Fruit fly (Drosophila melanogaster) whole organism, larva: ENCODE measurements around the gene CkIIalpha-i3.

Experiments
- noc ChIP-seq: fragments of 200-800 bp; sonication (Bioruptor generic); optimal IDR thresholded peaks from 3 replicates; lab custom pipeline; 2019; ENCODE audit warnings: missing biosample characterization, mild to moderate bottlenecking, missing genetic modification characterization, moderate library complexity

CkIIalpha-i3 gene

DNA sequence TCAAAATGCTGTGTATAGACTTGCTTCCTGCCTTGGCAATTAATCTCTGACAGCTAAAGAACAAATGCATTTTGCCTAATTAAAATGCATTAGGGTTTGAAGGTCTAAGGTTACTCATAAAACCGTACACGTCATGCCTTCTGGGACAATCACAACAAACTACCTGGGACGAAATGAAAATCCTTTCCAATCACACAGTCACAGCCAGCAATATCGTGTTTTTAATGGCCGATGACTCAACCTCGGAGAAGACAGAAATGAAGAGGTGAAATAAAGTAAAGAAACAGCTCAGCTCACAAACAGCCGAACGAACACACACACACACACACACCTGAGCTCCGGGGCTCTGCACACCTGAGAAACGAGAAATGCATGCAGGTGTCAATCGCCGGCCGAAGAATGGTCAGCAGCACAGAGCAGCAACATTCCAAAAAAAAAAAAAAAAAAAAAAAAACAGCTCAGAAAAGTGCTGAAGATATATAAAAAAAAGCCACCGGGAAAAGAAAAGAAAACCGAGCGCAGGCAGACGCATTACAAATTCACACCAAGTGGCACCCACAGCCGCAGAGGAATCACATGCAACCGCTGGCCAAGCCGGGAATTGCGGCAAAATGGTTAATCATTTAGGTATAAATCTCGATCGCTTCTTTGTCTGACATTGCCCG, 22.0 kb upstream of the CkIIalpha-i3 start:
- no peak for TF ChIP-seq noc (tag; lab: Kevin White, UChicago)

DNA sequence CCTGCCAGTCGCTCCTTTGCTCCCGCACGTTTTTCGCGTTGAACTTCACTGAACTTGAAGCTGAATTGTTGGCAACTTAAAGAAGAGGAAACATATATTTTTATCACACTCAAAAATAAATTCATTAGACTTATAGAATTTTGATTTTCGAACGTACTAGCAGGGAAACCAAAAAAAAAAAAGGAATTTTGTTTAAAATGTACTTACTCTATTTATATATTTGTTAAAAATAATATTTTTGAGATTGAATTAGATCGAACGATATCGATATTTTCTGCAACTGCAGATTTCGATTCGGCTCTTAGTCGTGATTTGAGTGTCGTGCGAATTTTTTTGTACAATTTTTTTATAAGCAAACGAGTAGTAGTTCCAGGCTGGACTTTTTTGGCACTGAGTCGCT, 21.1 kb upstream of the CkIIalpha-i3 start:
- TF ChIP-seq noc (tag; lab: Kevin White, UChicago), result no peak

DNA sequence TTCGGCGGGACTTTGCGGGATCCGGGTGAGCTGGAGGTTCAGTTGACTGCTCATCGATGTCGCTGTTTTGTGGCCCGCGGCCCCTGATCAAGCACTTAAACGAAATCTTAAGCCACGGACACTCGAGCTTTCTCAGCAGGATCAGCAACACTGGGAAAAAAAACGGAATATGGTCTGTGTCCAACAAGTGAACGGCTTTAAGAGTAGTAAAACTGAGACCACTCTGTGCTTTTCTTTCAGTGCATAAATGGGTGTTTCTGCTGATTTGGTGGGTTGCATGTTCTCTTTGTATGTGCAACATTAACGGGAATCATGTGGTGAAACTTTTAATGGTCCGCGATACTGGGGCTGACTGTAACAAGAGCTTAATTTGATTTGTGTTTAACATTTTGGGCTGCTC, 18.9 kb upstream of the CkIIalpha-i3 start:
- no peak for TF ChIP-seq noc (tag; lab: Kevin White, UChicago)

DNA sequence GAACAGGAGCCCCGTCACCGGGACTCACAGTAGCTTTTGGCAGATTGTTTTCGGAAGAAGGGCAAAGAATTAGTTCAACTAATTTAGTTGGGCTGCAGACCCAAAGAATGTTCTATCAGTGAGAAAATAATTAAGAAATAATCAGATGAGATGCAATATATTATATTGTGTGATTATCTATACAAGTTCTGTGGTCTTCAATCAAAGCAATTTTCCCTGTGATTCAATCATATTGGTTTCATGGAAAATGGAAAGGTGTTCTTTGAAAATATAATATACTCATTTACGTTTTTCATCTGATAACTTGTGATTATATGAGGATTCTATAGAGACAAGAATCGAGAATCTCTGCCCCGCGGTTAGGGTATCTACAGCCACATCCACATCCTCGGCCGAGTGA, 18.2 kb upstream of the CkIIalpha-i3 start:
- no peak for TF ChIP-seq noc (tag; lab: Kevin White, UChicago)

dm6 chr3L:727874-728273, 17.5 kb upstream of the CkIIalpha-i3 start:
- no peak for TF ChIP-seq noc (tag; lab: Kevin White, UChicago)

DNA sequence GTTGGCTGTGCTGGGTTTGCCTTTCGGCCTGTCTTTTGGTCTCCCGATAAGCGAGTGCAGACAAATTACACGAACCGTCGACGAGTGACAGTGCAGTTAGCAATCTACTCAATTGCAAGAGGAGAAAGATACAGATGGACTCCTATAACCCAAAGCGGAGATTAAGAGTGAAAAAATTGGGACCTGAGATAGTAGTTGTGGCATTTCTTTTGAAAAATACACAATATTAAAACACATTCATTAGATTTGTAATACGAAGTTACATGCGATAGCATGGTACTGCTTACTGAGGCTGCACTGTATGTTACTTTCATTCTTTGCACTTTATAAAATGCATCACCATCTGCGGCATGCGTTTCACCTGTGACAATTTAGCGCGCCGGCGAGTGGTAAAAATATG, 16.8 kb upstream of the CkIIalpha-i3 start:
- TF ChIP-seq noc (tag; lab: Kevin White, UChicago), result no peak

DNA sequence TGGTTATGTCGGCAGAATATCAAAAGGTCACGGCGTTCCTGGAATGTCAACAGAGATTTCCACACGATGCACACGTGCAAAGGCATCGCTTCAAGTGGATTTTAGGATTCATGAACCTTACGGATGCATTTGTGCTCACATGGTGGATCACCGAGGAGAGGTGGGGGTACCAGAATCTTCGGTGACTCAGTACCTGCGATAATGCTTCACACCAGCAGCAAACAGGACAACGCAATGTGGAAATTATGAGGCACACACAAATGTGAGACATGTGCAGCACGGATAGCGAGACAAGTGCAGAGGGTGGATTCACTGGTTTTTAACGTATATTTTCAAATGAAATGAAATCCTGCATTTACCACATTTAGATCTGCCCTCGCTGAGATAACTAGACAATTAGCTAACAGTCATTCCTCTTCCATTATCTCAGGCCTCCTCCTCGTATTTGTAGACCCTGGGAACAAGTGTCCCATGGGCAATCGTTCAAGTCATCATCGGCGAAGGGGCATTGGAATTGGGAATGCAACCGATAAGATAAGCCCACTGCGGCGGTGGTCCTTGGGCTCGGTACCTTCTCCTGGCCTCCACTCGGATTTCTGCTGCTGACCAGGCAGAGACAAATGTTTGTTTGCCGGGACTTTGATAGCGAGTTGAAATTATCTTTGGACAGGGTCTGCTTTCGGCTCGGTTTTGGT, 16.2 kb upstream of the CkIIalpha-i3 start:
- TF ChIP-seq noc (tag; lab: Kevin White, UChicago), result no peak

DNA sequence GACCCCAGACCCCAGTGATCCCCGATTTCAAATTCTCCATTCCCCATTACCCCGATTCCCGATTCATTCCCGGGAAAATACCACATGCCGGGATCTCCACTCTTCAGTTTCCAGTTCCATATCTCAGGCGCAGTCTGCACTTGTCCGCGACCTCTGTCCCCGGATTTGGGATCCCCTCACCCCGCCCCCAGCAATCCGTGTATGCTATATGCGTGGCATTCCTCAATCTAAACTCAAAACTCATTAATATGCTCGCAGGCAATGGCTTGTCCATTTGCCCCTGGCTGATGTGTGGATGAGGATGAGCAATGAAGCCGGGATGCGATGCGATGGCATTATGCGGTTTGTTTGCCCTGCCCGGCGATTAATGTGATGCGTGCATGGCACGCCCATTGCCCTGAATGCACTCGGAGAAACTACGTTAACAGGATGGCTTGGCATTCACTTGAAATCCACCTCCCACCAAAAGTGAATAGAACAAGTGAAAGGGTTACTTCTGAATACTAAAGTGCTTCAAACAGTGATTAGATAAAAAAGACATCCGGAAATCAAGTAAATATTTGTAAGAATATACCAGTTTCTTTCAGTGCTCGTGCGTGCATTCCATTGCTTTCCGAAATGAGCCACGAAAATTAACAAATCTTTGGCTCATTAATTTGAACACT, 15.3 kb upstream of the CkIIalpha-i3 start:
- no peak for TF ChIP-seq noc (tag; lab: Kevin White, UChicago)

DNA sequence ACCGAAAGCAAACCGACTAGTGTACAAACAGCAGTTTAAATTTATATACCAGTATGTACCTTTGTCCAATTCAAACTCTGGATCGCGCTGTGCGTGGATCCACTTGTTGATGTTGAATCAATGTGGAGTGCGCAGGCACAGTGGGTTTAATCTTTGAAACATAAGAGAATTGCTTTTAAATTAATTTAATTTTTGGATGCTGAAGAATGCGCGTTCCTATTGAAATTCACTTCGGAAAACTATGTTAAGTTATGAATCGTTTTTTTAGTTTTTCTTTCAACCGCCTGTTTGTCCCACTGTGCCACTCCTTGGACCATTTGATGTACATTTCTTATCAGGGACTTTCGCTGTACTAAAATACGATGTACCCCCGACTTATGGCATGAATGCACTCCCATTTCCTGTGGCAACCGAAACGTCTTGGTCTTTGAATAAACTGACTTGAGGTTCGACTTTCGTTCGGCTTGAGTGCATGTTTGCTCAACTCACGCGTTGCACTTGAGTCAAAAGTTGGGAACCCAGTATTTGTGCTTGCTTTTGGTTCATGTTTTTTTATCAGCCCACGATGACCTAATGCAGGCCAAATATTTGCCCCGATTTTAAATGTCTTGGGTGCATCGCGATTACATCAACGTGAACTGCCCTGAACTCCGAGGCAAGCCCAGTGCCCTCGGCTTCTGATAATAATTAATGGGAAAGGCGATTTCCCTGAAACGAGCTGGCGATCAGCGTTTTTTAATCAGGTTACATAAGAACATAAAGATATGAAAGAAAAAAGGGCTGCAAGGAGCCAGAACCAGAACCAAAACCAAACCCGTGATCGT, 14.3 kb upstream of the CkIIalpha-i3 start:
- TF ChIP-seq noc (tag; lab: Kevin White, UChicago), result no peak

DNA sequence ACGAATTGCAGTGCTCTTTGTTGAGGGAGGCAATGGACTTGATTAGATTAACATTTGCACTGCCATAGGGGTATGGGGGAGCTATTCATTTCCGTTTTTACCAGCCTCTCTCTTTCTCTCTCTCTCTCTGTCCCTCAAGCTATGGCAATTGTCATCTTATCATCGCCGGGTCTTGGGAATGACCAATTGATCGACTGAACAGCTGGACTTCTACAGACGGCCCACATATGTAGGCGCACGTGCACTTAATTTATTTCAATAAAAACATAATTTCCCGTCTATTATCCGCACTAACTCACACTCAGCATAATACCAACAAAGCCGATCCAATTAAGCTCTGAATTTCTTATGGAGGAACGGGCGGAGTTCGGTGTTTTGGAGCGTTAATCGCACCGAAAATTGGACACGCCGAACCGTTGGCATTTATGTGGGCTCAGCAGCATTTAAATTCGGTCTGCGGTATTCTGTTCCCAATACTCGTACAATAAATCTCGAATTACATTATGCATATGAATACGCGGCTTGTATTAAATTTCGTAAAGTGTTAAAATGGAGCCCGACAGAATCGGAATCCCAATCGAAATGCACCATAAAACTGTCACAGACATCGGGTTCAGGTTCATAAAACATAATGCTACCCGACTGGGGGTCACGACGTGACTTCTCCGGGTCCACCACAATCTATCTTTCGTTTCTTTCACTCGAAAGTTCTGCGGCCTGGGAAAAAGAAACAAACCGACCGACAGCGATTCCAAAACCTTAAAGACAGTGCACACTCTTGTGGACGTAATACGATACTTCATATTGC, 13.5 kb upstream of the CkIIalpha-i3 start:
- TF ChIP-seq noc (tag; lab: Kevin White, UChicago), result no peak

- no peak for TF ChIP-seq noc (tag; lab: Kevin White, UChicago)
Measured at dm6 chr3L:722386-722785, 12.0 kb upstream of the CkIIalpha-i3 start.

dm6 chr3L:721863-722262, 11.5 kb upstream of the CkIIalpha-i3 start:
- no peak for TF ChIP-seq noc (tag; lab: Kevin White, UChicago)

DNA sequence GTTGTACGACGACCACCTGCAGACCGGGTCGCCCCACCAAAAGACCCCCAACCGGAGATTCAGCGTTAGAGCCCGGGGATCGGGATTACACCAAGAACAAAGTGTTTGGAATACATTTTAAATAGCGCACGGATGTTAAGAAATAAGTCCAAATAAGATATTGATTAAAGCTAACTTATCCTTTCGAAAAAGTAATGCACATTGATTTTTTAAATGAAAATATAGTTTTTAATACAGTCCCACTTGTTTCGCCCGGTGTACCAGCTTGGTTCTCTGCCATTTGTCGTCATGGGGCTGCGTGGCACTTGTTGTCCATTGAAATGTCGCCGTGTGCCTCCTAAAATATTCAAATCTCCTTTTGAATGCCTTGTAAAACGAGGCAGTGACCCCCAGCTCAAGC, 10.6 kb upstream of the CkIIalpha-i3 start:
- no peak for TF ChIP-seq noc (tag; lab: Kevin White, UChicago)

DNA sequence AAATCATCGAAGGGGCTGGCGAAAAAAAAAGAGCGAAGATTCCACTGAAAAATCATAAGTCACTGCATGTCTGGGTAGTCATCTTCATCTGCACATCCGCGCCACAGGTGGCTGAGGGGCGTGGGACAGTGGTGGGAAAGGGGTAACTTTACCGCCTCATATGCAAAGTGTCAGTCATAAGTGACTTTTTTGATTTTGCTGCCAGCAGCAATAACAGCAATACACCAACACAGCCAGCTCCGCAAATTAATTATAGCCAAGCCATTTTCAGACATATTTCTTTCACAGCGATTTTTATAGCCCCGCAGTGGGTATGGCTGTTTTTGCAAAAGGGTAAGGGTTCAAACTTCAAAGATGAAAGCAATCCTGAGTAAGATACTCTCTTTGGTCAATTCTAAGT, 8.0 kb upstream of the CkIIalpha-i3 start:
- no peak for TF ChIP-seq noc (tag; lab: Kevin White, UChicago)

- no peak for TF ChIP-seq noc (tag; lab: Kevin White, UChicago)
Measured at dm6 chr3L:716078-716477, 5.7 kb upstream of the CkIIalpha-i3 start.
